Fruit fly (Drosophila melanogaster) whole organism, embryonic: Measurements from ENCODE around the gene APP-BP1.

Experiments
- Abd-B ChIP-seq: fragments of 200-800 bp; sonication (Bioruptor generic); optimal IDR thresholded peaks from 2 replicates; lab custom pipeline; 2018; ENCODE audit warnings: missing biosample characterization, mild to moderate bottlenecking, missing genetic modification characterization, moderate library complexity
- Ada2b ChIP-seq: fragments of 200-800 bp; sonication (Bioruptor generic); IDR thresholded peaks from 2 replicates; pipeline ENCODE4 v1.3.6; 2022; ENCODE audit warnings: missing biosample characterization, missing genetic modification characterization
- CG10321 ChIP-seq: fragments of 200-800 bp; sonication (Bioruptor generic); IDR thresholded peaks from 2 replicates; pipeline ENCODE4 v1.3.6; 2022; ENCODE audit warnings: missing biosample characterization, missing genetic modification characterization
- CG11504 ChIP-seq: fragments of 200-800 bp; sonication (Bioruptor generic); optimal IDR thresholded peaks from 3 replicates; lab custom pipeline; 2019; ENCODE audit warnings: missing biosample characterization, mild to moderate bottlenecking, missing genetic modification characterization, moderate library complexity
- CG13123 ChIP-seq: fragments of 200-800 bp; sonication (Bioruptor generic); optimal IDR thresholded peaks from 2 replicates; lab custom pipeline; 2016; ENCODE audit warnings: missing biosample characterization, missing genetic modification characterization
- CG18476 ChIP-seq: fragments of 200-800 bp; sonication (Bioruptor generic); optimal IDR thresholded peaks from 2 replicates; lab custom pipeline; 2016; ENCODE audit warnings: missing biosample characterization, mild to moderate bottlenecking, missing genetic modification characterization
- CG2678 ChIP-seq: fragments of 200-800 bp; sonication (Bioruptor generic); optimal IDR thresholded peaks from 3 replicates; lab custom pipeline; 2019; ENCODE audit warnings: missing biosample characterization, mild to moderate bottlenecking, missing genetic modification characterization, moderate library complexity
- CG4820 ChIP-seq: fragments of 200-800 bp; sonication (Bioruptor generic); optimal IDR thresholded peaks from 3 replicates; lab custom pipeline; 2016; ENCODE audit warnings: missing biosample characterization, missing genetic modification characterization
- CG6654 ChIP-seq: fragments of 200-800 bp; sonication (Bioruptor generic); optimal IDR thresholded peaks from 2 replicates; lab custom pipeline; 2017; ENCODE audit warnings: missing biosample characterization, mild to moderate bottlenecking, missing genetic modification characterization
- CG7963 ChIP-seq: fragments of 200-800 bp; sonication (Bioruptor generic); IDR thresholded peaks from 3 replicates; pipeline ENCODE4 v1.3.6; 2022; ENCODE audit warnings: missing biosample characterization, missing genetic modification characterization; ENCODE audit not compliant: partially characterized antibody
- CG8281 ChIP-seq: fragments of 200-800 bp; sonication (Bioruptor generic); optimal IDR thresholded peaks from 2 replicates; lab custom pipeline; 2018; ENCODE audit warnings: missing biosample characterization, mild to moderate bottlenecking, missing genetic modification characterization, moderate library complexity
- CG9876 ChIP-seq: fragments of 200-800 bp; sonication (Bioruptor generic); optimal IDR thresholded peaks from 2 replicates; lab custom pipeline; 2016; ENCODE audit warnings: missing biosample characterization, missing genetic modification characterization
- D ChIP-seq, 2 experiments: fragments of 200-800 bp in 1 of 2; fragments of >200 bp in 1 of 2; sonication (Bioruptor generic) in 1 of 2; optimal IDR thresholded peaks; 2 replicates in 1 of 2; 3 replicates in 1 of 2; lab custom pipeline; 2017; ENCODE audit warnings: mild to moderate bottlenecking in 1 of 2, missing biosample characterization in 1 of 2, missing genetic modification characterization in 1 of 2, missing genetic modification reagents in 1 of 2
- Dad ChIP-seq: fragments of 200-800 bp; sonication (Bioruptor generic); optimal IDR thresholded peaks from 3 replicates; lab custom pipeline; 2016; ENCODE audit warnings: missing biosample characterization, missing genetic modification characterization
- Eip74EF ChIP-seq, 2 experiments: fragments of 200-800 bp in 1 of 2; fragments of >200 bp in 1 of 2; sonication (Bioruptor generic) in 1 of 2; optimal IDR thresholded peaks; 2 replicates each; lab custom pipeline; 2017 to 2019; ENCODE audit warnings: missing biosample characterization in 2 of 2, missing genetic modification characterization in 2 of 2, mild to moderate bottlenecking in 1 of 2, moderate library complexity in 1 of 2
- Elba2 ChIP-seq: fragments of 200-800 bp; sonication (Bioruptor generic); optimal IDR thresholded peaks from 3 replicates; lab custom pipeline; 2016; ENCODE audit warnings: missing biosample characterization, missing genetic modification characterization
- Gug ChIP-seq: fragments of 200-800 bp; sonication (Bioruptor generic); IDR thresholded peaks from 4 replicates; pipeline ENCODE4 v1.3.6; 2022; ENCODE audit warnings: missing biosample characterization, missing genetic modification characterization
- Hmr ChIP-seq: fragments of 200-800 bp; sonication (Bioruptor generic); optimal IDR thresholded peaks from 3 replicates; lab custom pipeline; 2017; ENCODE audit warnings: mild to moderate bottlenecking, missing biosample characterization, missing genetic modification reagents, missing genetic modification characterization
- NC2β ChIP-seq: fragments of 200-800 bp; sonication (Bioruptor generic); optimal IDR thresholded peaks from 2 replicates; lab custom pipeline; 2016; ENCODE audit warnings: missing biosample characterization, missing genetic modification characterization
- Scr ChIP-seq: fragments of 200-800 bp; sonication (Bioruptor generic); IDR thresholded peaks from 2 replicates; pipeline ENCODE4 v1.3.6; 2022; ENCODE audit warnings: missing biosample characterization, missing genetic modification characterization; ENCODE audit not compliant: partially characterized antibody
- Spps ChIP-seq: fragments of 200-800 bp; sonication (Bioruptor generic); optimal IDR thresholded peaks from 2 replicates; lab custom pipeline; 2018; ENCODE audit warnings: missing biosample characterization, mild to moderate bottlenecking, missing genetic modification characterization
- Taf1 ChIP-seq: fragments of 200-800 bp; sonication (Bioruptor generic); IDR thresholded peaks from 2 replicates; pipeline ENCODE4 v1.3.6; 2022; ENCODE audit warnings: missing biosample characterization, missing genetic modification characterization
- Trl ChIP-seq, 3 experiments: fragments of >200 bp in 2 of 3; fragments of 200-800 bp in 1 of 3; sonication (Bioruptor generic) in 1 of 3; optimal IDR thresholded peaks; 2 replicates in 1 of 3; 3 replicates in 2 of 3; lab custom pipeline; 2016 to 2017; ENCODE audit warnings: missing biosample characterization in 1 of 3, missing genetic modification characterization in 1 of 3
- bab2 ChIP-seq: fragments of 200-800 bp; sonication (Bioruptor generic); optimal IDR thresholded peaks from 2 replicates; lab custom pipeline; 2016; ENCODE audit warnings: missing biosample characterization, missing genetic modification characterization
- bcd ChIP-seq: fragments of 200-800 bp; sonication (Bioruptor generic); optimal IDR thresholded peaks from 2 replicates; lab custom pipeline; 2017; ENCODE audit warnings: missing biosample characterization, mild to moderate bottlenecking, missing genetic modification characterization
- bigmax ChIP-seq: fragments of 200-800 bp; sonication (Bioruptor generic); optimal IDR thresholded peaks from 2 replicates; lab custom pipeline; 2018; ENCODE audit warnings: missing biosample characterization, mild to moderate bottlenecking, missing genetic modification characterization
- bowl ChIP-seq: fragments of 200-800 bp; sonication (Bioruptor generic); IDR thresholded peaks from 2 replicates; pipeline ENCODE4 v1.3.6; 2022; ENCODE audit warnings: missing biosample characterization, missing genetic modification characterization
- br ChIP-seq: fragments of >200 bp; optimal IDR thresholded peaks from 2 replicates; lab custom pipeline; 2017
- cato ChIP-seq: fragments of 200-800 bp; sonication (Bioruptor generic); optimal IDR thresholded peaks from 2 replicates; lab custom pipeline; 2016; ENCODE audit warnings: missing biosample characterization, missing genetic modification characterization, borderline replicate concordance
- dan ChIP-seq: fragments of 200-800 bp; sonication (Bioruptor generic); IDR thresholded peaks from 2 replicates; pipeline ENCODE4 v1.3.6; 2022; ENCODE audit warnings: missing biosample characterization, missing genetic modification characterization
- dimm ChIP-seq: fragments of 200-800 bp; sonication (Bioruptor generic); IDR thresholded peaks from 2 replicates; pipeline ENCODE4 v1.3.6; 2022; ENCODE audit warnings: missing biosample characterization, missing genetic modification characterization
- eyg ChIP-seq: fragments of 200-800 bp; sonication (Bioruptor generic); optimal IDR thresholded peaks from 3 replicates; lab custom pipeline; 2016; ENCODE audit warnings: missing biosample characterization, missing genetic modification characterization
- gcm ChIP-seq: fragments of 200-800 bp; sonication (Bioruptor generic); optimal IDR thresholded peaks from 2 replicates; lab custom pipeline; 2019; ENCODE audit warnings: missing biosample characterization, mild to moderate bottlenecking, missing genetic modification characterization, moderate library complexity
- h ChIP-seq: fragments of >200 bp; optimal IDR thresholded peaks from 2 replicates; lab custom pipeline; 2017
- ham ChIP-seq: fragments of 200-800 bp; sonication (Bioruptor generic); IDR thresholded peaks from 2 replicates; pipeline ENCODE4 v1.3.6; 2022; ENCODE audit warnings: missing biosample characterization, missing genetic modification characterization
- jumu ChIP-seq: fragments of 200-800 bp; sonication (Bioruptor generic); optimal IDR thresholded peaks from 3 replicates; lab custom pipeline; 2016; ENCODE audit warnings: missing biosample characterization, missing genetic modification characterization
- knrl ChIP-seq: fragments of 200-800 bp; sonication (Bioruptor generic); IDR thresholded peaks from 3 replicates; pipeline ENCODE4 v1.3.6; 2022; ENCODE audit warnings: missing biosample characterization, missing genetic modification characterization; ENCODE audit not compliant: partially characterized antibody
- nom ChIP-seq: fragments of 200-800 bp; sonication (Bioruptor generic); optimal IDR thresholded peaks from 2 replicates; lab custom pipeline; 2017; ENCODE audit warnings: missing biosample characterization, missing genetic modification characterization, mild to moderate bottlenecking, moderate library complexity, missing genetic modification reagents
- oc ChIP-seq: fragments of 200-800 bp; sonication (Bioruptor generic); optimal IDR thresholded peaks from 2 replicates; lab custom pipeline; 2018; ENCODE audit warnings: missing biosample characterization, mild to moderate bottlenecking, missing genetic modification characterization, moderate library complexity
- pho ChIP-seq: fragments of 200-800 bp; sonication (Bioruptor generic); optimal IDR thresholded peaks from 2 replicates; lab custom pipeline; 2016; ENCODE audit warnings: missing biosample characterization, missing genetic modification characterization
- prd ChIP-seq, 3 experiments: fragments of >200 bp in 2 of 3; fragments of 200-800 bp in 1 of 3; sonication (Bioruptor generic) in 1 of 3; optimal IDR thresholded peaks in 2 of 3; IDR thresholded peaks in 1 of 3; 2 replicates in 2 of 3; 3 replicates in 1 of 3; pipeline versions ENCODE4 v1.3.6 to Lab custom; 2017 to 2022; ENCODE audit warnings: missing biosample characterization in 1 of 3, missing genetic modification characterization in 1 of 3
- pum ChIP-seq: fragments of 200-800 bp; sonication (Bioruptor generic); optimal IDR thresholded peaks from 2 replicates; lab custom pipeline; 2016; ENCODE audit warnings: missing biosample characterization, missing genetic modification characterization
- salm ChIP-seq: fragments of 200-800 bp; sonication (Bioruptor generic); optimal IDR thresholded peaks from 2 replicates; lab custom pipeline; 2018; ENCODE audit warnings: missing biosample characterization, mild to moderate bottlenecking, missing genetic modification characterization
- scrt ChIP-seq: fragments of 200-800 bp; sonication (Bioruptor generic); optimal IDR thresholded peaks from 2 replicates; lab custom pipeline; 2018; ENCODE audit warnings: missing biosample characterization, mild to moderate bottlenecking, missing genetic modification characterization, moderate library complexity
- tna ChIP-seq: fragments of 200-800 bp; sonication (Bioruptor generic); IDR thresholded peaks from 2 replicates; pipeline ENCODE4 v1.3.6; 2022; ENCODE audit warnings: missing biosample characterization, missing genetic modification characterization; ENCODE audit not compliant: partially characterized antibody
- trem ChIP-seq: fragments of 200-800 bp; optimal IDR thresholded peaks from 3 replicates; lab custom pipeline; 2019; ENCODE audit warnings: missing biosample characterization, mild to moderate bottlenecking, missing genetic modification characterization, moderate library complexity
- twi ChIP-seq: fragments of 200-800 bp; optimal IDR thresholded peaks from 2 replicates; lab custom pipeline; 2019; ENCODE audit warnings: missing biosample characterization, mild to moderate bottlenecking, missing genetic modification characterization, moderate library complexity
- yki ChIP-seq: fragments of >200 bp; optimal IDR thresholded peaks from 3 replicates; lab custom pipeline; 2018

The APP-BP1 gene

DNA sequence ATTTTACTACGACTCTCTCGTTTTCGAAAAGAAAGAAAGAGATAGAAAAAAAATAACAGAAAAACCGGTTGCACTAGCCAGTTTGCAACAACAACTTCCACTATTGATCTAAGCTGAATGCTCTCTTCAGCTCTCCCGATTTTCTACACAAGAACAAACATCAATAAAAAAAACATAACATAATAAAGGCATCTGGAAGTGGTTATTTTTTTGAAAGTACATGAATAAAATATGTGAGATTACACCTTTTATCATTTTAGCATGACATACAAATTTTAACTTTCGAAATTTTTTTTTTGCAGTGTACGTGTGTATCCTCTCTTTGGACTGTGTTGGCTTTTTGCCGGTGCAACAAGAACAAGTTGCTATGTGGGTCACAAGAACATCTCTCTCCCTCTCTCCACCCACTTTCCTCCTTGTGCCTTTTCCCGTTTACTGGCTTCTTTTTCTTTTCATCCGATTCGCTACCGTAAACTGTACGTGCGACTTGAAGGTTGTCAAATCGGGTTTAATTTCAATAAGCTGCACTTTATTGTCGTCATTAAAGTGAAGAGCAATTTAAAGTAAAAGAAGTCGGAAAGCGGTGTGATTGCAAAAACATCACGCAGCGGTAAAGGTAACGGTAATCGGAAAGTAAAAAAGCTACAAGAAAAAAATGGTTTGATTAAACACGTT is 13.5 kb upstream of the APP-BP1 start (continued):
- peak; percentile 87 for TF ChIP-seq Gug (GFP tag; lab: Robert Waterston, UW)
- TF ChIP-seq gcm (GFP tag; lab: Kevin White, UChicago), result peak; percentile 97
- TF ChIP-seq CG8281 (tag; lab: Kevin White, UChicago), result peak; percentile 88
- TF ChIP-seq jumu (GFP tag; lab: Kevin White, UChicago), result peak; percentile 95
- peak; percentile 78 for TF ChIP-seq CG6654 (GFP tag; lab: Kevin White, UChicago)
- TF ChIP-seq CG4820 (GFP tag; lab: Kevin White, UChicago), result peak; percentile 97
- TF ChIP-seq Abd-B (GFP tag; lab: Kevin White, UChicago), result peak; percentile 95
- peak; percentile 87 for TF ChIP-seq dan
- peak; percentile 98 for TF ChIP-seq oc
- no peak for TF ChIP-seq knrl (GFP tag; lab: Robert Waterston, UW)
- peak; percentile 97 for TF ChIP-seq CG11504
- peak; percentile 96 for TF ChIP-seq pum (GFP tag; lab: Kevin White, UChicago)
- no peak for TF ChIP-seq yki
- peak; percentile 75 for TF ChIP-seq Taf1
- no peak for TF ChIP-seq h
- peak; percentile 86 for TF ChIP-seq Hmr
- peak; percentile 92 for TF ChIP-seq CG13123
- peak; percentile 97 for TF ChIP-seq CG2678 (tag; lab: Kevin White, UChicago)
- TF ChIP-seq trem, result peak; percentile 94
- TF ChIP-seq twi (tag; lab: Kevin White, UChicago), result peak; percentile 89
- peak; percentile 95 for TF ChIP-seq bcd (GFP tag; lab: Kevin White, UChicago)
- peak; percentile 79 for TF ChIP-seq scrt (GFP tag; lab: Kevin White, UChicago)
- peak; percentile 96 for TF ChIP-seq Spps (tag; lab: Kevin White, UChicago)
- TF ChIP-seq bigmax (GFP tag; lab: Kevin White, UChicago), result peak; percentile 28
- peak in 1 of 2 experiments; percentile 98 for TF ChIP-seq Eip74EF (GFP tag; optimal IDR thresholded peaks at IDR 0.05; lab: Kevin White, UChicago)
- no peak for TF ChIP-seq tna
- peak; percentile 95 for TF ChIP-seq eyg (GFP tag; lab: Kevin White, UChicago)
- peak; percentile 90 for TF ChIP-seq dimm (GFP tag; lab: Robert Waterston, UW)
- TF ChIP-seq D (optimal IDR thresholded peaks at IDR 0.05; lab: Kevin White, UChicago), result no peak
- TF ChIP-seq D (GFP tag; optimal IDR thresholded peaks at IDR 0.05; lab: Kevin White, UChicago), result peak; percentile 95
- TF ChIP-seq salm (tag; lab: Kevin White, UChicago), result peak; percentile 96
- peak; percentile 96 for TF ChIP-seq Dad (GFP tag; lab: Kevin White, UChicago)
- peak; percentile 97 for TF ChIP-seq Ada2b (GFP tag; lab: Robert Waterston, UW)
- peak; percentile 81 for TF ChIP-seq CG10321 (GFP tag; lab: Robert Waterston, UW)
- TF ChIP-seq CG7963 (GFP tag; lab: Robert Waterston, UW), result no peak
- no peak for TF ChIP-seq br
- peak; percentile 90 for TF ChIP-seq pho (GFP tag; lab: Kevin White, UChicago)
- peak; percentile 95 for TF ChIP-seq cato
- TF ChIP-seq prd (optimal IDR thresholded peaks at IDR 0.05; lab: Kevin White, UChicago), result no peak
- TF ChIP-seq prd (GFP tag; IDR thresholded peaks at IDR 0.05; lab: Robert Waterston, UW), result peak; percentile 98
- peak; percentile 95 for TF ChIP-seq CG18476 (GFP tag; lab: Kevin White, UChicago)
- peak; percentile 89 for TF ChIP-seq CG9876 (GFP tag; lab: Kevin White, UChicago)
- peak; percentile 96 for TF ChIP-seq bab2 (GFP tag; lab: Kevin White, UChicago)
- TF ChIP-seq NC2β, result peak; percentile 97
- no peak for TF ChIP-seq ham (GFP tag; lab: Robert Waterston, UW)
- TF ChIP-seq Trl (optimal IDR thresholded peaks at IDR 0.05; lab: Kevin White, UChicago), result peak; percentile 35 to 55
- TF ChIP-seq Trl (GFP tag; optimal IDR thresholded peaks at IDR 0.05; lab: Kevin White, UChicago), result peak; percentile 97
- peak; percentile 93 for TF ChIP-seq nom (GFP tag; lab: Kevin White, UChicago)
- TF ChIP-seq Elba2 (GFP tag; lab: Kevin White, UChicago), result peak; percentile 82
- TF ChIP-seq bowl, result peak; percentile 93
- no peak for TF ChIP-seq Scr
